Fruit fly (Drosophila melanogaster): ENCODE data around the gene CG8292.

dm6 chr2L:8190681-8191080 is 27.1 kb downstream of the CG8292 start, which contains the start of gene CG34134:
- TF ChIP-seq h (optimal IDR thresholded peaks at IDR 0.05): no peak
- no peak for TF ChIP-seq psq (optimal IDR thresholded peaks at IDR 0.05)
- no peak for TF ChIP-seq Sin3A (optimal IDR thresholded peaks at IDR 0.05)
- TF ChIP-seq Myc (optimal IDR thresholded peaks at IDR 0.05): no peak
- no peak for TF ChIP-seq ttk (optimal IDR thresholded peaks at IDR 0.05)

Data from Kc167 (cell line).